Worm (Caenorhabditis elegans) whole organism, midembryonic: ENCODE measurements around the gene C48A7.16.

Experiments
- T22C8.4 ChIP-seq: fragments of 200-800 bp; sonication (Bioruptor generic); IDR thresholded peaks from 2 replicates; pipeline ENCODE4 v1.3.6; 2022; ENCODE audit warnings: missing genetic modification characterization, missing compliant biosample characterization
- cog-1 ChIP-seq: sonication (generic microtip); optimal IDR thresholded peaks from 2 replicates; lab custom pipeline; 2016; ENCODE audit warnings: missing genetic modification characterization, missing compliant biosample characterization
- flt-1 ChIP-seq: fragments of 200-800 bp; sonication (Bioruptor generic); IDR thresholded peaks from 2 replicates; pipeline ENCODE4 v1.3.6; 2022; ENCODE audit warnings: missing genetic modification characterization, missing compliant biosample characterization
- med-1 ChIP-seq: sonication (generic microtip); optimal IDR thresholded peaks from 2 replicates; lab custom pipeline; 2017; ENCODE audit warnings: missing genetic modification characterization, mild to moderate bottlenecking, missing compliant biosample characterization, antibody characterized with exemption, missing genetic modification reagents; ENCODE audit not compliant: insufficient read depth
- ref-1 ChIP-seq: fragments of 200-800 bp; sonication (Bioruptor generic); conservative IDR thresholded peaks from 2 replicates; pipeline ENCODE4 v1.3.6; 2022; ENCODE audit warnings: missing genetic modification reagents, missing genetic modification characterization, missing compliant biosample characterization

- TF ChIP-seq T22C8.4: no peak
- no peak for TF ChIP-seq cog-1
- no peak for TF ChIP-seq flt-1
- no peak for TF ChIP-seq ref-1 (GFP tag; lab: Robert Waterston, UW)
- TF ChIP-seq med-1 (GFP tag; lab: Kevin White, UChicago): no peak
Measured at ce11 chrIV:7391534-7392343, 13.5 kb upstream of the C48A7.16 start.
